Worm (Caenorhabditis elegans): ENCODE measurements around the gene F53C11.9.

DNA sequence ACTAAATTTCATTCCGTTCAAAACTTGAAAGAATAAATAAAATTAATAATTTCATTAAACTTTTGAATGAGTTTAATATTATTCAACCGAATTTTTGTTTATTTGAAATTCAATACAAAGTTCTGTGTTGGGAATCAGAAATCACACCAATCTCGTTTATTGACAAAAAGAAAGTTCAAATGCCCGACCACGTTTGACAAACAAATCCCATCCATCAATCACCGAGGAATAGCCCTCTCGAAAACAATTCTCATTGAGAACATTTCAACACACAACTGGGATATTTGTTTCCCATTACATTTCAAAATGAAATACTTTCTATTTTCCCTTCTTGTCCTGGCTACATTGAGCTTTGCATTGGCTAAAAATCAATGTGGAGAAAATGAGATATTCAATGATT lies at the start of gene F53C11.9:
- TF ChIP-seq nhr-237 (tag; optimal IDR thresholded peaks at IDR 0.05), result no peak
- no peak for TF ChIP-seq nhr-28 (tag; optimal IDR thresholded peaks at IDR 0.05)
- TF ChIP-seq sea-2 (GFP tag; optimal IDR thresholded peaks at IDR 0.05), result no peak

Measured in whole organism, L3 larva.